Worm (Caenorhabditis elegans) whole organism, L2 larva: ENCODE results near the gene F33G12.6.
A peak's percentile ranks its signal among the peaks of the same experiment; 100 is the strongest.

Experiments used
- C34F6.9 ChIP-seq: fragments of 150-350 bp; optimal IDR thresholded peaks from 2 replicates; lab custom pipeline; 2014; ENCODE audit warnings: missing biosample characterization, missing genetic modification characterization
- F13H6.1 ChIP-seq: sonication (generic microtip); optimal IDR thresholded peaks from 2 replicates; lab custom pipeline; 2016; ENCODE audit warnings: missing genetic modification characterization, missing compliant biosample characterization
- R02D3.7 ChIP-seq: fragments of 150-350 bp; optimal IDR thresholded peaks from 2 replicates; lab custom pipeline; 2014; ENCODE audit warnings: missing biosample characterization, missing genetic modification characterization
- Y55F3AM.14 ChIP-seq: fragments of 200-800 bp; sonication (Bioruptor generic); optimal IDR thresholded peaks from 2 replicates; lab custom pipeline; 2018; ENCODE audit warnings: mild to moderate bottlenecking, missing genetic modification characterization, missing compliant biosample characterization
- ZK546.5 ChIP-seq: sonication (generic microtip); optimal IDR thresholded peaks from 2 replicates; lab custom pipeline; 2017; ENCODE audit warnings: missing biosample characterization, missing genetic modification characterization
- alr-1 ChIP-seq: fragments of 150-350 bp; optimal IDR thresholded peaks from 2 replicates; lab custom pipeline; 2014; ENCODE audit warnings: missing biosample characterization, missing genetic modification characterization
- aly-2 ChIP-seq: fragments of 150-350 bp; optimal IDR thresholded peaks from 2 replicates; lab custom pipeline; 2014; ENCODE audit warnings: missing biosample characterization, missing genetic modification characterization
- ama-1 ChIP-seq: fragments of 150-350 bp; optimal IDR thresholded peaks from 2 replicates; lab custom pipeline; 2018; ENCODE audit warnings: inconsistent platforms
- blmp-1 ChIP-seq: sonication (generic microtip); optimal IDR thresholded peaks from 2 replicates; lab custom pipeline; 2017; ENCODE audit warnings: missing genetic modification characterization, mild to moderate bottlenecking, missing compliant biosample characterization, antibody characterized with exemption, moderate library complexity; ENCODE audit not compliant: insufficient read depth
- ceh-16 ChIP-seq: fragments of 150-350 bp; optimal IDR thresholded peaks from 2 replicates; lab custom pipeline; 2014; ENCODE audit warnings: missing biosample characterization, missing genetic modification characterization
- ceh-82 ChIP-seq: fragments of 150-350 bp; optimal IDR thresholded peaks from 2 replicates; lab custom pipeline; 2014; ENCODE audit warnings: missing biosample characterization, missing genetic modification characterization
- crh-2 ChIP-seq: sonication (generic microtip); optimal IDR thresholded peaks from 2 replicates; lab custom pipeline; 2017; ENCODE audit warnings: missing biosample characterization, missing genetic modification characterization
- dmd-4 ChIP-seq: sonication (generic microtip); optimal IDR thresholded peaks from 2 replicates; lab custom pipeline; 2017; ENCODE audit warnings: missing biosample characterization, missing genetic modification characterization
- egl-27 ChIP-seq: sonication (generic microtip); optimal IDR thresholded peaks from 3 replicates; lab custom pipeline; 2017; ENCODE audit warnings: missing biosample characterization, missing genetic modification reagents, missing genetic modification characterization
- elt-1 ChIP-seq: fragments of 150-350 bp; optimal IDR thresholded peaks from 2 replicates; lab custom pipeline; 2014; ENCODE audit warnings: missing biosample characterization, missing genetic modification characterization
- elt-3 ChIP-seq: sonication (generic microtip); optimal IDR thresholded peaks from 2 replicates; lab custom pipeline; 2017; ENCODE audit warnings: missing biosample characterization, missing genetic modification characterization
- fos-1 ChIP-seq: fragments of 150-350 bp; optimal IDR thresholded peaks from 2 replicates; lab custom pipeline; 2014; ENCODE audit warnings: missing biosample characterization, missing genetic modification characterization
- gmeb-1 ChIP-seq: fragments of 150-350 bp; optimal IDR thresholded peaks from 2 replicates; lab custom pipeline; 2014; ENCODE audit warnings: missing biosample characterization, missing genetic modification characterization
- lin-11 ChIP-seq: fragments of 150-350 bp; sonication (generic microtip); optimal IDR thresholded peaks from 2 replicates; lab custom pipeline; 2014; ENCODE audit warnings: missing biosample characterization, missing genetic modification characterization, inconsistent platforms, mixed read lengths
- lin-13 ChIP-seq: fragments of 150-350 bp; optimal IDR thresholded peaks from 2 replicates; lab custom pipeline; 2014; ENCODE audit warnings: missing biosample characterization, missing genetic modification reagents, missing genetic modification characterization
- lin-39 ChIP-seq: fragments of 150-350 bp; optimal IDR thresholded peaks from 2 replicates; lab custom pipeline; 2014; ENCODE audit warnings: missing biosample characterization, missing genetic modification reagents, missing genetic modification characterization
- lsy-2 ChIP-seq, 2 experiments: fragments of 150-350 bp in 1 of 2; sonication (generic microtip) in 1 of 2; optimal IDR thresholded peaks; 2 replicates each; lab custom pipeline; 2014 to 2017; ENCODE audit warnings: missing biosample characterization in 2 of 2, missing genetic modification characterization in 2 of 2
- mab-5 ChIP-seq: fragments of 150-350 bp; optimal IDR thresholded peaks from 2 replicates; lab custom pipeline; 2014; ENCODE audit warnings: missing biosample characterization, missing genetic modification characterization
- mbf-1 ChIP-seq: sonication (generic microtip); optimal IDR thresholded peaks from 2 replicates; lab custom pipeline; 2017; ENCODE audit warnings: missing biosample characterization, missing genetic modification characterization
- mdl-1 ChIP-seq, 2 experiments: fragments of 150-350 bp in 1 of 2; sonication (generic microtip) in 1 of 2; optimal IDR thresholded peaks; 2 replicates each; lab custom pipeline; 2017; ENCODE audit warnings: missing biosample characterization in 2 of 2, missing genetic modification characterization in 2 of 2
- nhr-10 ChIP-seq: sonication (generic microtip); optimal IDR thresholded peaks from 2 replicates; lab custom pipeline; 2017; ENCODE audit warnings: missing biosample characterization, missing genetic modification characterization
- nhr-11 ChIP-seq: fragments of 150-350 bp; optimal IDR thresholded peaks from 2 replicates; lab custom pipeline; 2014; ENCODE audit warnings: missing biosample characterization, missing genetic modification characterization
- nhr-12 ChIP-seq: fragments of 150-350 bp; optimal IDR thresholded peaks from 2 replicates; lab custom pipeline; 2014; ENCODE audit warnings: missing biosample characterization, missing genetic modification characterization
- nhr-129 ChIP-seq: fragments of 150-350 bp; optimal IDR thresholded peaks from 2 replicates; lab custom pipeline; 2014; ENCODE audit warnings: missing biosample characterization, missing genetic modification characterization
- nhr-21 ChIP-seq: fragments of 150-350 bp; optimal IDR thresholded peaks from 2 replicates; lab custom pipeline; 2014; ENCODE audit warnings: missing biosample characterization, missing genetic modification characterization
- nhr-23 ChIP-seq: fragments of 150-350 bp; optimal IDR thresholded peaks from 2 replicates; lab custom pipeline; 2014; ENCODE audit warnings: missing biosample characterization, missing genetic modification reagents, missing genetic modification characterization
- nhr-237 ChIP-seq: fragments of 150-350 bp; optimal IDR thresholded peaks from 2 replicates; lab custom pipeline; 2014; ENCODE audit warnings: missing biosample characterization, missing genetic modification characterization
- nhr-25 ChIP-seq: fragments of 150-350 bp; sonication (generic microtip); optimal IDR thresholded peaks from 3 replicates; lab custom pipeline; 2014; ENCODE audit warnings: missing biosample characterization, missing genetic modification characterization
- nhr-6 ChIP-seq: fragments of 150-350 bp; optimal IDR thresholded peaks from 2 replicates; lab custom pipeline; 2014; ENCODE audit warnings: missing biosample characterization, missing genetic modification characterization
- nhr-77 ChIP-seq: fragments of 150-350 bp; optimal IDR thresholded peaks from 2 replicates; lab custom pipeline; 2014; ENCODE audit warnings: missing biosample characterization, missing genetic modification characterization
- peb-1 ChIP-seq: fragments of 150-350 bp; optimal IDR thresholded peaks from 2 replicates; lab custom pipeline; 2014; ENCODE audit warnings: missing biosample characterization, missing genetic modification characterization
- sem-4 ChIP-seq: fragments of 150-350 bp; optimal IDR thresholded peaks from 2 replicates; lab custom pipeline; 2014; ENCODE audit warnings: missing biosample characterization, missing genetic modification reagents, missing genetic modification characterization
- skn-1 ChIP-seq: sonication (generic microtip); optimal IDR thresholded peaks from 2 replicates; lab custom pipeline; 2017; ENCODE audit warnings: missing biosample characterization, missing genetic modification characterization
- sma-3 ChIP-seq: sonication (generic microtip); optimal IDR thresholded peaks from 2 replicates; lab custom pipeline; 2016; ENCODE audit warnings: missing genetic modification reagents, missing genetic modification characterization, missing compliant biosample characterization
- sma-9 ChIP-seq, 2 experiments: fragments of 150-350 bp in 1 of 2; sonication (generic microtip) in 1 of 2; optimal IDR thresholded peaks; 2 replicates each; lab custom pipeline; 2014 to 2016; ENCODE audit warnings: missing genetic modification characterization in 2 of 2, mild to moderate bottlenecking in 1 of 2, missing biosample characterization in 1 of 2, missing compliant biosample characterization in 1 of 2, missing genetic modification reagents in 1 of 2, moderate library complexity in 1 of 2
- snpc-4 ChIP-seq: fragments of 150-350 bp; optimal IDR thresholded peaks from 2 replicates; lab custom pipeline; 2014; ENCODE audit warnings: missing biosample characterization, missing genetic modification characterization
- unc-39 ChIP-seq: fragments of 150-350 bp; optimal IDR thresholded peaks from 2 replicates; lab custom pipeline; 2014; ENCODE audit warnings: missing biosample characterization, missing genetic modification characterization
- unc-55 ChIP-seq: fragments of 150-350 bp; sonication (generic microtip); optimal IDR thresholded peaks from 3 replicates; lab custom pipeline; 2014; ENCODE audit warnings: missing biosample characterization, missing genetic modification reagents, missing genetic modification characterization
- unc-62 ChIP-seq: fragments of 150-350 bp; optimal IDR thresholded peaks from 2 replicates; lab custom pipeline; 2014; ENCODE audit warnings: missing biosample characterization, missing genetic modification reagents, missing genetic modification characterization
- zag-1 ChIP-seq: fragments of 150-350 bp; optimal IDR thresholded peaks from 2 replicates; lab custom pipeline; 2014; ENCODE audit warnings: missing biosample characterization, missing genetic modification characterization
- ztf-1 ChIP-seq: fragments of 200-800 bp; sonication (Bioruptor generic); conservative IDR thresholded peaks from 2 replicates; pipeline ENCODE4 v1.3.6; 2022; ENCODE audit warnings: missing genetic modification characterization, missing compliant biosample characterization
- ztf-11 ChIP-seq: sonication (generic microtip); optimal IDR thresholded peaks from 2 replicates; lab custom pipeline; 2017; ENCODE audit warnings: missing biosample characterization, missing genetic modification characterization

The F33G12.6 gene

ce11 chrII:5014399-5014798 lies 35.3 kb upstream of the F33G12.6 start, which contains the start of gene F59A6.2:
Gene F59A6.2, plus strand, starts transcription at chrII:5014699.
- TF ChIP-seq mbf-1 (tag; lab: Kevin White, UChicago) (no peak), nhr-10 (tag; lab: Kevin White, UChicago) (no peak), gmeb-1 (tag; lab: Kevin White, UChicago) (no peak), C34F6.9 (tag; lab: Kevin White, UChicago) (no peak), lin-39 (no peak), sem-4 (no peak)

DNA sequence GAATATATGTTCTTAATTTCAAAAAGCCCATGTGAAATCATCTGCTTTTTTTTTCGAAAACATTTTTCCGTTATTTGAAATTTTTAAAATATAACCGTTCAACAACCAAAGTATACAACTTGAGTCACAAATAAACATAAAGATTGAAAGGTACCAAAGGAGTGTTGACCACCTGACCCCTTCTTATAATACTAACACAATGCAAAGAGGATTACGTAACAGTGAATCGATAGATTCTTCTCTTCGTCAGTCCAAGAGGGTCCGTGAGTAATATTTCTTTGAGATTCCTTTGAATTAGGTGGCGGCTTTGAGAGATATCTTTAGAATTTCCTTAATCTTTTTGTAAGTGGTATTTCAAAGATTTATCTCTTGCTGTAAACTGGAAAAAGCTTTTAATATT lies 33.6 kb upstream of the F33G12.6 start:
- TF ChIP-seq ztf-11 (tag; lab: Kevin White, UChicago) (no peak), nhr-25 (tag; lab: Kevin White, UChicago) (no peak), blmp-1 (tag; lab: Kevin White, UChicago) (no peak), sma-3 (GFP tag; lab: Kevin White, UChicago) (no peak), sem-4 (no peak), F13H6.1 (no peak), lin-11 (tag; lab: Kevin White, UChicago) (no peak), unc-62 (no peak), ama-1 (lab: Kevin White, UChicago) (no peak)
- TF ChIP-seq, all 48 proteins: peak for 0

DNA sequence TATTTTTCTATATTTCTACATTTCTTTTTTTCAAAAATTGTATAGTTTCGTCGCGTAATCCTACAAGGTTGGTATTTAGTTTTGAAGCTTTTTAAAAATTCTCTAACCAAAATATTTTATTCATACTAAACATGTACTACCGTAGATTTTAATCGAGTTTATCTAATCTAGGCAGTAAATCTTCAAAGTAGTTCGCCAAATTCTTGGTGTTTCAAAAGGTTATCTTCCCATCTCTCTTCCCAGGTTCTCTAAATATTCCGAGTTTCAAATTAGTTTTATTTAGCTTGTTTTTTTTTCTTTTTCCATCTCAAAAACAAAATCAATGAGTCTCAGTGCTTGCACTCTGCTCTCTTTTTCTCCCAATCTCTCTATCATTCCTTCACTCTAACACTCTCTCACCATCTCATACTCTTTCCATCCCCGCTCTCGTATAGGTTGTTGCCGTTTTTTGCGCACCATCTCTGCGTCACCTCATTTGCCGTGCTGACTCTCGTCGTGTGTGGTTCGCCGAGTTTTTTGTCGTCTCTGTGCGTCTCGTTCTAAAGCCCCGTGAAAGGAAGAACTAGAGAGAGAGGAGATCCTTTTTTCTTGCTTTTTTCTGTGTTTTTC lies 32.6 kb upstream of the F33G12.6 start:
- peak in 1 of 2 experiments; percentile 26 for TF ChIP-seq mdl-1 (tag; optimal IDR thresholded peaks at IDR 0.05; lab: Kevin White, UChicago)
- TF ChIP-seq elt-3 (tag; lab: Kevin White, UChicago) = no peak
- TF ChIP-seq lin-13 (GFP tag; lab: Kevin White, UChicago) = peak; percentile 32
- peak; percentile 80 for TF ChIP-seq Y55F3AM.14 (GFP tag; lab: Kevin White, UChicago)
- TF ChIP-seq ceh-16 (tag; lab: Kevin White, UChicago) = peak; percentile 69
- no peak for TF ChIP-seq ZK546.5
- TF ChIP-seq lsy-2 (tag; optimal IDR thresholded peaks at IDR 0.05; lab: Kevin White, UChicago) = peak; percentile 21 to 76
- TF ChIP-seq egl-27 (tag; lab: Kevin White, UChicago) = peak; percentile 74
- TF ChIP-seq nhr-237 = no peak
- no peak for TF ChIP-seq nhr-10 (tag; lab: Kevin White, UChicago)
- TF ChIP-seq ama-1 (lab: Kevin White, UChicago) = peak; percentile 1
- TF ChIP-seq lin-11 (tag; lab: Kevin White, UChicago) = no peak
- peak; percentile 14 for TF ChIP-seq gmeb-1 (tag; lab: Kevin White, UChicago)
- peak; percentile 51 for TF ChIP-seq snpc-4
- peak; percentile 59 for TF ChIP-seq sem-4
- TF ChIP-seq skn-1 (tag; lab: Kevin White, UChicago) = no peak
- TF ChIP-seq aly-2 (tag; lab: Kevin White, UChicago) = no peak
- TF ChIP-seq nhr-12 (tag; lab: Kevin White, UChicago) = no peak
- TF ChIP-seq crh-2 (tag; lab: Kevin White, UChicago) = peak; percentile 66
- peak; percentile 81 for TF ChIP-seq fos-1
- TF ChIP-seq C34F6.9 (tag; lab: Kevin White, UChicago) = peak; percentile 91
- no peak for TF ChIP-seq nhr-23 (tag; lab: Kevin White, UChicago)
- no peak for TF ChIP-seq nhr-77 (tag; lab: Kevin White, UChicago)
- TF ChIP-seq ceh-82 = no peak
- no peak for TF ChIP-seq unc-39 (tag; lab: Kevin White, UChicago)
- TF ChIP-seq peb-1 = no peak
- TF ChIP-seq R02D3.7 (tag; lab: Kevin White, UChicago) = no peak
- peak; percentile 58 for TF ChIP-seq nhr-25 (tag; lab: Kevin White, UChicago)
- no peak for TF ChIP-seq nhr-6
- TF ChIP-seq mbf-1 (tag; lab: Kevin White, UChicago) = no peak
- TF ChIP-seq ztf-1 (GFP tag; lab: Robert Waterston, UW) = no peak
- peak; percentile 68 for TF ChIP-seq F13H6.1
- TF ChIP-seq nhr-21 (tag; lab: Kevin White, UChicago) = peak; percentile 31
- TF ChIP-seq mab-5 (tag; lab: Kevin White, UChicago) = peak; percentile 56
- no peak for TF ChIP-seq lin-39
- TF ChIP-seq elt-1 = no peak
- TF ChIP-seq alr-1 (tag; lab: Kevin White, UChicago) = no peak
- peak; percentile 82 for TF ChIP-seq nhr-129 (tag; lab: Kevin White, UChicago)
- TF ChIP-seq ztf-11 (tag; lab: Kevin White, UChicago) = no peak
- TF ChIP-seq unc-55 (GFP tag; lab: Kevin White, UChicago) = peak; percentile 72
- no peak for TF ChIP-seq dmd-4 (tag; lab: Kevin White, UChicago)
- no peak for TF ChIP-seq nhr-11 (tag; lab: Kevin White, UChicago)
- peak; percentile 57 for TF ChIP-seq zag-1 (tag; lab: Kevin White, UChicago)
- no peak for TF ChIP-seq blmp-1 (tag; lab: Kevin White, UChicago)
- peak; percentile 36 for TF ChIP-seq sma-9 (GFP tag; optimal IDR thresholded peaks at IDR 0.05; lab: Kevin White, UChicago)
- TF ChIP-seq sma-9 (tag; optimal IDR thresholded peaks at IDR 0.05; lab: Kevin White, UChicago) = no peak
- peak; percentile 18 for TF ChIP-seq sma-3 (GFP tag; lab: Kevin White, UChicago)
- no peak for TF ChIP-seq unc-62
